Worm (Caenorhabditis elegans) whole organism, late embryonic: ENCODE results near the gene irld-66.

ENCODE experiments used
- F13H6.1 ChIP-seq: sonication (generic microtip); optimal IDR thresholded peaks from 2 replicates; lab custom pipeline; 2016; ENCODE audit warnings: missing genetic modification characterization, missing compliant biosample characterization
- K02D7.2 ChIP-seq: sonication (generic microtip); optimal IDR thresholded peaks from 2 replicates; lab custom pipeline; 2017; ENCODE audit warnings: mild to moderate bottlenecking, missing genetic modification characterization, missing compliant biosample characterization
- T23F11.4 ChIP-seq: fragments of 200-800 bp; sonication (Bioruptor generic); optimal IDR thresholded peaks from 2 replicates; lab custom pipeline; 2018; ENCODE audit warnings: mild to moderate bottlenecking, missing genetic modification characterization, missing compliant biosample characterization
- ahr-1 ChIP-seq: sonication (generic microtip); optimal IDR thresholded peaks from 2 replicates; lab custom pipeline; 2016; ENCODE audit warnings: missing genetic modification characterization, missing compliant biosample characterization
- ceh-14 ChIP-seq: sonication (generic microtip); optimal IDR thresholded peaks from 2 replicates; lab custom pipeline; 2016; ENCODE audit warnings: missing genotype, missing genetic modification characterization, missing compliant biosample characterization
- ceh-18 ChIP-seq: sonication (generic microtip); optimal IDR thresholded peaks from 2 replicates; lab custom pipeline; 2016; ENCODE audit warnings: missing genetic modification characterization, missing compliant biosample characterization
- ceh-19 ChIP-seq: fragments of 200-800 bp; sonication (Bioruptor generic); optimal IDR thresholded peaks from 2 replicates; lab custom pipeline; 2018; ENCODE audit warnings: mild to moderate bottlenecking, missing genetic modification characterization, missing compliant biosample characterization
- ceh-2 ChIP-seq: sonication (generic microtip); optimal IDR thresholded peaks from 2 replicates; lab custom pipeline; 2016; ENCODE audit warnings: missing genotype, missing genetic modification characterization, missing compliant biosample characterization
- ceh-24 ChIP-seq: sonication (generic microtip); optimal IDR thresholded peaks from 2 replicates; lab custom pipeline; 2016; ENCODE audit warnings: mild to moderate bottlenecking, missing genetic modification characterization, missing compliant biosample characterization
- ceh-31 ChIP-seq: sonication (generic microtip); optimal IDR thresholded peaks from 2 replicates; lab custom pipeline; 2016; ENCODE audit warnings: missing genetic modification characterization, missing compliant biosample characterization
- ceh-45 ChIP-seq: fragments of 200-800 bp; sonication (Bioruptor generic); IDR thresholded peaks from 2 replicates; pipeline ENCODE4 v1.3.6; 2022; ENCODE audit warnings: missing genetic modification reagents, missing genetic modification characterization, missing compliant biosample characterization
- ceh-48 ChIP-seq: sonication (generic microtip); optimal IDR thresholded peaks from 2 replicates; lab custom pipeline; 2016; ENCODE audit warnings: missing genetic modification characterization, inconsistent platforms, missing compliant biosample characterization
- ceh-9 ChIP-seq: sonication (generic microtip); optimal IDR thresholded peaks from 2 replicates; lab custom pipeline; 2016; ENCODE audit warnings: mild to moderate bottlenecking, missing genetic modification characterization, inconsistent platforms, missing compliant biosample characterization
- dve-1 ChIP-seq: sonication (generic microtip); optimal IDR thresholded peaks from 2 replicates; lab custom pipeline; 2017; ENCODE audit warnings: antibody characterized with exemption, mild to moderate bottlenecking, missing genetic modification characterization, missing compliant biosample characterization
- elt-2 ChIP-seq: sonication (generic microtip); optimal IDR thresholded peaks from 2 replicates; lab custom pipeline; 2016; ENCODE audit warnings: missing genetic modification reagents, missing genetic modification characterization, missing compliant biosample characterization
- fkh-10 ChIP-seq: fragments of 150-350 bp; optimal IDR thresholded peaks from 2 replicates; lab custom pipeline; 2014; ENCODE audit warnings: missing biosample characterization, missing genetic modification reagents, missing genetic modification characterization
- gmeb-2 ChIP-seq: sonication (generic microtip); optimal IDR thresholded peaks from 2 replicates; lab custom pipeline; 2016; ENCODE audit warnings: missing genetic modification characterization, inconsistent platforms, missing compliant biosample characterization
- hlh-15 ChIP-seq: sonication (generic microtip); optimal IDR thresholded peaks from 2 replicates; lab custom pipeline; 2016; ENCODE audit warnings: missing genetic modification characterization, missing compliant biosample characterization
- hlh-6 ChIP-seq: sonication (generic microtip); optimal IDR thresholded peaks from 2 replicates; lab custom pipeline; 2016; ENCODE audit warnings: missing genotype, missing genetic modification characterization, missing compliant biosample characterization
- lim-6 ChIP-seq: sonication (generic microtip); optimal IDR thresholded peaks from 2 replicates; lab custom pipeline; 2016; ENCODE audit warnings: missing genetic modification characterization, missing compliant biosample characterization
- lin-11 ChIP-seq: fragments of 200-800 bp; sonication (Bioruptor generic); optimal IDR thresholded peaks from 2 replicates; lab custom pipeline; 2018; ENCODE audit warnings: mild to moderate bottlenecking, missing genetic modification characterization, missing compliant biosample characterization
- nfya-1 ChIP-seq: sonication (generic microtip); optimal IDR thresholded peaks from 2 replicates; lab custom pipeline; 2017; ENCODE audit warnings: missing genetic modification characterization, mild to moderate bottlenecking, missing compliant biosample characterization, antibody characterized with exemption, moderate library complexity
- nhr-11 ChIP-seq: fragments of 150-350 bp; optimal IDR thresholded peaks from 2 replicates; lab custom pipeline; 2014; ENCODE audit warnings: missing biosample characterization, missing genetic modification characterization
- npax-4 ChIP-seq: sonication (generic microtip); optimal IDR thresholded peaks from 2 replicates; lab custom pipeline; 2016; ENCODE audit warnings: missing genetic modification characterization, missing compliant biosample characterization
- sdc-2 ChIP-seq: sonication (generic microtip); optimal IDR thresholded peaks from 2 replicates; lab custom pipeline; 2016; ENCODE audit warnings: missing genotype, missing genetic modification characterization, missing compliant biosample characterization
- sox-2 ChIP-seq: fragments of 200-800 bp; sonication (Bioruptor generic); IDR thresholded peaks from 2 replicates; pipeline ENCODE4 v1.3.6; 2022; ENCODE audit warnings: missing genetic modification reagents, missing genetic modification characterization, missing compliant biosample characterization
- sox-4 ChIP-seq: sonication (generic microtip); optimal IDR thresholded peaks from 2 replicates; lab custom pipeline; 2017; ENCODE audit warnings: mild to moderate bottlenecking, missing genetic modification characterization, inconsistent platforms, missing compliant biosample characterization
- syd-9 ChIP-seq: sonication (generic microtip); optimal IDR thresholded peaks from 2 replicates; lab custom pipeline; 2016; ENCODE audit warnings: mild to moderate bottlenecking, missing genetic modification characterization, moderate library complexity, missing compliant biosample characterization
- tbx-2 ChIP-seq: sonication (generic microtip); optimal IDR thresholded peaks from 2 replicates; lab custom pipeline; 2016; ENCODE audit warnings: missing genetic modification characterization, missing compliant biosample characterization
- ttx-3 ChIP-seq: sonication (generic microtip); optimal IDR thresholded peaks from 2 replicates; lab custom pipeline; 2016; ENCODE audit warnings: missing genetic modification reagents, missing genetic modification characterization, missing compliant biosample characterization
- unc-3 ChIP-seq, 2 experiments: fragments of 200-800 bp in 1 of 2; sonication (Bioruptor generic) in 1 of 2; sonication (generic microtip) in 1 of 2; conservative IDR thresholded peaks in 1 of 2; optimal IDR thresholded peaks in 1 of 2; 2 replicates each; pipeline versions ENCODE4 v1.3.6 to Lab custom; 2016 to 2022; ENCODE audit warnings: missing compliant biosample characterization in 2 of 2, missing genetic modification characterization in 2 of 2, missing genetic modification reagents in 1 of 2
- unc-42 ChIP-seq: sonication (generic microtip); optimal IDR thresholded peaks from 2 replicates; lab custom pipeline; 2016; ENCODE audit warnings: missing genotype, missing genetic modification characterization, missing compliant biosample characterization
- unc-55 ChIP-seq: sonication (generic microtip); optimal IDR thresholded peaks from 2 replicates; lab custom pipeline; 2017; ENCODE audit warnings: missing biosample characterization, missing genetic modification reagents, missing genetic modification characterization
- unc-86 ChIP-seq: sonication (generic microtip); optimal IDR thresholded peaks from 2 replicates; lab custom pipeline; 2016; ENCODE audit warnings: missing genetic modification characterization, missing compliant biosample characterization
- zip-5 ChIP-seq: sonication (generic microtip); optimal IDR thresholded peaks from 2 replicates; lab custom pipeline; 2016; ENCODE audit warnings: missing genetic modification characterization, missing compliant biosample characterization

Gene irld-66

DNA sequence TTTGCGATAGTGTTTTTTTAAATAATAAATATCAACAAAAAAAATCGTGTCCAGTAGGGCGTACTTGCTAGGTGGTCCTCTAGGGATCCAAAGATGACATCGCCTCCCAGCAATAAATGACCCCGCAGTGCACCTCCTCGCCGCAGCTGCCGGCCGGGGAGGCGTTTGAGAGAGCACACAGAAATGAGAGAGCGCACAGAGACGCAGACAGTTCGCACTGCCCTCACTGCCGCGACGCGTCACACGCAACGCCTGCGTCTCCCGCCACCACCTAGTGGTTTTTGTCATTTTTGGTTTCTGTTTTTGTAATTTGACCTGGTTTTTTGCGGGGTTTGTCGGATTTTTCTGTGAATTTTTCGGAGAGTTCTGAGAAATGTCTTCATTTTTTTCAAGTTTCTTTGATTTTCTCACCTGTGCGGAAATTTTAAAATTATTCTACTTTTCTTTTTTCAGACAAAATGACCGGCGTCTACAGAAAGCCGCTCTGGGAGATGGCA lies 47.3 kb upstream of the irld-66 start, which contains the start of gene lido-7 (continued):
- no peak for TF ChIP-seq ceh-48 (tag; lab: Kevin White, UChicago)
- peak; percentile 49 for TF ChIP-seq tbx-2 (tag; lab: Kevin White, UChicago)
- TF ChIP-seq, all 69 proteins: peak for 11

DNA sequence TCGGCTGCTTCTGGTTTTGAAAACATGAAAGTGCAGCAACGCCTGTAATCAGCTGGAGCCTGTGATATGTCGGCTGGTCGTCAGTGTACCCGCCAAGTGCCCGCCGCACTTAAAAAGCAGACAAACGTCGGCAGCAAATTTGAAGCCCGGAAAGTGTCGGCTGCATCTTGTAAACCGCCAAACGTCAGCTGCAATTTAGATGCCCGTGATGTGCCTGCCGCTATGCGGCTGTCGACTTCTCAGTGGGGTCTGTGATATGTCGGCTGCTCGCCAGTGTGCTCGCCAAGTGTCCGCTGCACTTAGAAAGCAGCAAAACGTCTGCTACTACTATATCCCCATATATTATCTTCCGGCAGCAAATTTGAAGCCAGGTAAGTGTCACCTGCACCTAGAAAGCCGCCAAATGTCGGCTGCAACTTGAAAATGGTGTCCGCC lies 46.5 kb upstream of the irld-66 start:
- TF ChIP-seq ceh-45 (GFP tag; lab: Robert Waterston, UW): no peak
- TF ChIP-seq tbx-2 (tag; lab: Kevin White, UChicago): no peak
- no peak for TF ChIP-seq syd-9 (tag; lab: Kevin White, UChicago)
- no peak for TF ChIP-seq ttx-3 (tag; lab: Kevin White, UChicago)
- TF ChIP-seq unc-86 (tag; lab: Kevin White, UChicago): no peak
- no peak for TF ChIP-seq K02D7.2 (tag; lab: Kevin White, UChicago)

DNA sequence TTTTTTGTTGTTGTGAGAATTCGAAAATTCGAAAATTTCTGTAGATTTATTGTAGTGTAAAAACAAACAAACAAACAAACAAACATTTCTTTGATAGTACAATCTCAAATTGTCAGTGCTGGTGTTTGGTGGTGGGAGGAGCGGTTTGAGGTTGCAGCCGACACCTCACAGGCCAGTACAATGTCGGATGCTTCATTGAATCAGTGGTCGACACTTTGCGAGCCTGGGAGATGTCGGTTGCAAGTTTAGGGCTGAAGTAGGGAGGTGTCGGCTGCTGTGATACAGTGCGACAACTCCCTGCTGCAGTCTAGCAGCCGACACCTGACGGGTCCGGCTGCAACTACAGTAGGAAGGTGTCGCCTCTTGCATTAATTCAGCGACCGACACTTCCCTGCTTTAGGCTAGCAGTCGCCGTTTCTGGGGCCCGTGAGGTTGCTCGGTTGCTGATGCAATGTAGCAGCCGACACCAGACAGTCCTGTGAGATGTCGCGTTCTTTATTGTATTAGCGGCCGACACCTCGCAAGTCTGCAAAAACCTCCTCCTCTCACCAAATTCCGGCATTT lies 45.4 kb upstream of the irld-66 start:
- TF ChIP-seq nhr-11 (tag; lab: Kevin White, UChicago) (no peak), gmeb-2 (tag; lab: Kevin White, UChicago) (no peak), ahr-1 (tag; lab: Kevin White, UChicago) (no peak), ceh-2 (tag; lab: Kevin White, UChicago) (no peak), fkh-10 (GFP tag; lab: Kevin White, UChicago) (no peak), sox-4 (no peak), zip-5 (tag; lab: Kevin White, UChicago) (no peak), ceh-45 (GFP tag; lab: Robert Waterston, UW) (no peak), ceh-18 (tag; lab: Kevin White, UChicago) (no peak), ceh-14 (tag; lab: Kevin White, UChicago) (no peak), sox-2 (no peak), lin-11 (tag; lab: Kevin White, UChicago) (no peak), ceh-31 (no peak), F13H6.1 (tag; lab: Kevin White, UChicago) (no peak)

ce11 chrII:2985446-2985845 lies 44.8 kb upstream of the irld-66 start:
- TF ChIP-seq hlh-6 (tag; lab: Kevin White, UChicago) (peak; percentile 40), ceh-18 (tag; lab: Kevin White, UChicago) (no peak), unc-55 (GFP tag; lab: Kevin White, UChicago) (no peak), unc-3 (GFP tag; conservative IDR thresholded peaks at IDR 0.05; lab: Robert Waterston, UW) (no peak), unc-3 (tag; optimal IDR thresholded peaks at IDR 0.05; lab: Kevin White, UChicago) (no peak), ceh-45 (GFP tag; lab: Robert Waterston, UW) (no peak)

DNA sequence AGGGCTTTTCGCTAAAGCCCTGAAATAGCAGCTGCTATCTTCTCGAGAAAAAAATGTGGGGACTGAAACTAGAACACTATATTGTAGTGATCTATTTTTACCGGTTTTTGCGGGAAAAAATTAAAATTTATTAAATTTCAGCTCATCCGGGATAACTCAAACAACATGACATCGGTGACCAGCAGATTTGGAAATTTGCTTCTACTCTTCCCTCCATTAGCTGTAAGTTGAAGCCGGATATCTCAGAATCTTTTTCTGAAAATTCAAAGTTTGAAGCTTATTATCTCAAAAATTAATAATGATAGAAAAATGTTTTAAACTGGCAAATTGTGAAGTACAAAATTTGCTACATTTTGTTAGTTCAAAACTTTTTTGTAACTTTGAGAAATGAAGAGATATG lies 43.7 kb upstream of the irld-66 start:
- TF ChIP-seq F13H6.1 (tag; lab: Kevin White, UChicago): no peak
- no peak for TF ChIP-seq unc-42 (tag; lab: Kevin White, UChicago)
- no peak for TF ChIP-seq npax-4 (tag; lab: Kevin White, UChicago)
- TF ChIP-seq ceh-9 (tag; lab: Kevin White, UChicago): no peak
- TF ChIP-seq nfya-1 (tag; lab: Kevin White, UChicago): no peak
- TF ChIP-seq ceh-19 (GFP tag; lab: Kevin White, UChicago): no peak
- TF ChIP-seq T23F11.4: no peak
- TF ChIP-seq unc-3 (GFP tag; conservative IDR thresholded peaks at IDR 0.05; lab: Robert Waterston, UW): no peak
- TF ChIP-seq unc-3 (tag; optimal IDR thresholded peaks at IDR 0.05; lab: Kevin White, UChicago): no peak
- no peak for TF ChIP-seq ceh-2 (tag; lab: Kevin White, UChicago)

ce11 chrII:2979061-2979460 lies 38.4 kb upstream of the irld-66 start:
- TF ChIP-seq lim-6 (tag; lab: Kevin White, UChicago): no peak
- TF ChIP-seq ceh-24 (tag; lab: Kevin White, UChicago): no peak
- TF ChIP-seq elt-2 (tag; lab: Kevin White, UChicago): no peak
- no peak for TF ChIP-seq hlh-15 (tag; lab: Kevin White, UChicago)
- TF ChIP-seq K02D7.2 (tag; lab: Kevin White, UChicago): no peak
- no peak for TF ChIP-seq sdc-2 (tag; lab: Kevin White, UChicago)
- TF ChIP-seq dve-1 (tag; lab: Kevin White, UChicago): peak; percentile 94
